Fruit fly (Drosophila melanogaster) whole organism, embryonic: Measurements from ENCODE around the gene pigs.

Experiments
- ATbp ChIP-seq: fragments of 200-800 bp; sonication (Bioruptor generic); optimal IDR thresholded peaks from 2 replicates; lab custom pipeline; 2017; ENCODE audit warnings: missing biosample characterization, mild to moderate bottlenecking, missing genetic modification characterization, missing genetic modification reagents
- Adf1 ChIP-seq: fragments of 200-800 bp; sonication (Bioruptor generic); IDR thresholded peaks from 2 replicates; pipeline ENCODE4 v1.3.6; 2022; ENCODE audit warnings: missing biosample characterization, missing genetic modification characterization
- Antp ChIP-seq: fragments of 200-800 bp; sonication (Bioruptor generic); optimal IDR thresholded peaks from 3 replicates; lab custom pipeline; 2016; ENCODE audit warnings: missing biosample characterization, missing genetic modification characterization
- Bteb2 ChIP-seq: fragments of 200-800 bp; sonication (Bioruptor generic); optimal IDR thresholded peaks from 2 replicates; lab custom pipeline; 2016; ENCODE audit warnings: missing biosample characterization, missing genetic modification characterization
- CG10267 ChIP-seq: fragments of 200-800 bp; sonication (Bioruptor generic); optimal IDR thresholded peaks from 2 replicates; lab custom pipeline; 2018; ENCODE audit warnings: missing biosample characterization, mild to moderate bottlenecking, missing genetic modification characterization, moderate library complexity
- CG10321 ChIP-seq: fragments of 200-800 bp; sonication (Bioruptor generic); IDR thresholded peaks from 2 replicates; pipeline ENCODE4 v1.3.6; 2022; ENCODE audit warnings: missing biosample characterization, missing genetic modification characterization
- CG11696 ChIP-seq: fragments of 200-800 bp; sonication (Bioruptor generic); IDR thresholded peaks from 2 replicates; pipeline ENCODE4 v1.3.6; 2022; ENCODE audit warnings: missing biosample characterization, missing genetic modification characterization
- CG12744 ChIP-seq: fragments of 200-800 bp; sonication (Bioruptor generic); optimal IDR thresholded peaks from 2 replicates; lab custom pipeline; 2016; ENCODE audit warnings: missing biosample characterization, missing genetic modification characterization
- CG14014 ChIP-seq: fragments of 200-800 bp; sonication (Bioruptor generic); IDR thresholded peaks from 2 replicates; pipeline ENCODE4 v1.3.6; 2022; ENCODE audit warnings: missing biosample characterization, missing genetic modification characterization
- CG14710 ChIP-seq: fragments of 200-800 bp; sonication (Bioruptor generic); optimal IDR thresholded peaks from 3 replicates; lab custom pipeline; 2019; ENCODE audit warnings: missing biosample characterization, mild to moderate bottlenecking, missing genetic modification characterization, moderate library complexity
- CG14965 ChIP-seq: fragments of 200-800 bp; sonication (Bioruptor generic); optimal IDR thresholded peaks from 2 replicates; lab custom pipeline; 2016; ENCODE audit warnings: missing biosample characterization, missing genetic modification characterization, borderline replicate concordance
- CG15479 ChIP-seq: fragments of 200-800 bp; sonication (Bioruptor generic); optimal IDR thresholded peaks from 3 replicates; lab custom pipeline; 2019; ENCODE audit warnings: missing biosample characterization, mild to moderate bottlenecking, missing genetic modification characterization, moderate library complexity
- CG1647 ChIP-seq: fragments of 200-800 bp; sonication (Bioruptor generic); optimal IDR thresholded peaks from 3 replicates; lab custom pipeline; 2016; ENCODE audit warnings: missing biosample characterization, missing genetic modification characterization
- CG1832 ChIP-seq: fragments of 200-800 bp; sonication (Bioruptor generic); optimal IDR thresholded peaks from 2 replicates; lab custom pipeline; 2017; ENCODE audit warnings: missing biosample characterization, mild to moderate bottlenecking, missing genetic modification characterization, inconsistent platforms
- CG18619 ChIP-seq: fragments of 200-800 bp; sonication (Bioruptor generic); optimal IDR thresholded peaks from 3 replicates; lab custom pipeline; 2017; ENCODE audit warnings: missing biosample characterization, mild to moderate bottlenecking, missing genetic modification characterization
- CG30403 ChIP-seq: fragments of 200-800 bp; sonication (Bioruptor generic); optimal IDR thresholded peaks from 3 replicates; lab custom pipeline; 2016; ENCODE audit warnings: missing biosample characterization, missing genetic modification characterization
- CG3163 ChIP-seq: fragments of 200-800 bp; sonication (Bioruptor generic); optimal IDR thresholded peaks from 3 replicates; lab custom pipeline; 2016; ENCODE audit warnings: missing biosample characterization, missing genetic modification characterization
- CG4617 ChIP-seq: fragments of 200-800 bp; sonication (Bioruptor generic); optimal IDR thresholded peaks from 3 replicates; lab custom pipeline; 2016; ENCODE audit warnings: missing biosample characterization, missing genetic modification characterization, borderline replicate concordance
- CG7745 ChIP-seq: fragments of 200-800 bp; sonication (Bioruptor generic); optimal IDR thresholded peaks from 2 replicates; lab custom pipeline; 2018; ENCODE audit warnings: missing biosample characterization, mild to moderate bottlenecking, missing genetic modification characterization, moderate library complexity
- CG8924 ChIP-seq: fragments of 200-800 bp; optimal IDR thresholded peaks from 3 replicates; lab custom pipeline; 2019; ENCODE audit warnings: missing biosample characterization, mild to moderate bottlenecking, missing genetic modification characterization, moderate library complexity
- CHES-1-like ChIP-seq: fragments of 200-800 bp; sonication (Bioruptor generic); optimal IDR thresholded peaks from 2 replicates; lab custom pipeline; 2016; ENCODE audit warnings: missing biosample characterization, missing genetic modification characterization
- Dek ChIP-seq: fragments of 200-800 bp; sonication (Bioruptor generic); optimal IDR thresholded peaks from 3 replicates; lab custom pipeline; 2019; ENCODE audit warnings: missing biosample characterization, mild to moderate bottlenecking, missing genetic modification characterization, moderate library complexity
- Doc3 ChIP-seq: fragments of 200-800 bp; sonication (Bioruptor generic); IDR thresholded peaks from 3 replicates; pipeline ENCODE4 v1.3.6; 2022; ENCODE audit warnings: missing biosample characterization, missing genetic modification characterization; ENCODE audit not compliant: partially characterized antibody
- H15 ChIP-seq: fragments of 200-800 bp; sonication (Bioruptor generic); IDR thresholded peaks from 3 replicates; pipeline ENCODE4 v1.3.6; 2022; ENCODE audit warnings: missing biosample characterization, missing genetic modification characterization
- HLH54F ChIP-seq: fragments of 200-800 bp; sonication (Bioruptor generic); optimal IDR thresholded peaks from 3 replicates; lab custom pipeline; 2016; ENCODE audit warnings: missing biosample characterization, missing genetic modification characterization
- Hr78 ChIP-seq, 2 experiments: fragments of 200-800 bp in 1 of 2; fragments of >200 bp in 1 of 2; sonication (Bioruptor generic) in 1 of 2; optimal IDR thresholded peaks; 2 replicates each; lab custom pipeline; 2017 to 2019; ENCODE audit warnings: missing biosample characterization in 2 of 2, missing genetic modification characterization in 2 of 2, mild to moderate bottlenecking in 1 of 2, moderate library complexity in 1 of 2
- Jarid2 ChIP-seq: fragments of 200-800 bp; sonication (Bioruptor generic); optimal IDR thresholded peaks from 3 replicates; lab custom pipeline; 2017; ENCODE audit warnings: mild to moderate bottlenecking, missing biosample characterization, missing genetic modification reagents, missing genetic modification characterization
- MTF-1 ChIP-seq: fragments of 200-800 bp; sonication (Bioruptor generic); optimal IDR thresholded peaks from 2 replicates; lab custom pipeline; 2018; ENCODE audit warnings: missing biosample characterization, mild to moderate bottlenecking, missing genetic modification characterization, borderline replicate concordance
- Mrtf ChIP-seq: fragments of 200-800 bp; sonication (Bioruptor generic); IDR thresholded peaks from 3 replicates; pipeline ENCODE4 v1.3.6; 2022; ENCODE audit warnings: missing biosample characterization, missing genetic modification characterization
- Nf-YB ChIP-seq: fragments of 200-800 bp; sonication (Bioruptor generic); optimal IDR thresholded peaks from 3 replicates; lab custom pipeline; 2019; ENCODE audit warnings: missing biosample characterization, mild to moderate bottlenecking, missing genetic modification characterization, moderate library complexity
- Optix ChIP-seq: fragments of 200-800 bp; sonication (Bioruptor generic); IDR thresholded peaks from 3 replicates; pipeline ENCODE4 v1.3.6; 2022; ENCODE audit warnings: missing biosample characterization, missing genetic modification characterization
- Pdp1 ChIP-seq, 2 experiments: fragments of 200-800 bp; sonication (Bioruptor generic); optimal IDR thresholded peaks; 3 replicates each; lab custom pipeline; 2016; ENCODE audit warnings: missing biosample characterization in 2 of 2, missing genetic modification characterization in 2 of 2, mild to moderate bottlenecking in 1 of 2, moderate library complexity in 1 of 2
- Sry-β ChIP-seq: fragments of 200-800 bp; sonication (Bioruptor generic); optimal IDR thresholded peaks from 2 replicates; lab custom pipeline; 2018; ENCODE audit warnings: missing biosample characterization, mild to moderate bottlenecking, missing genetic modification characterization, moderate library complexity
- Xbp1 ChIP-seq: fragments of 200-800 bp; sonication (Bioruptor generic); optimal IDR thresholded peaks from 3 replicates; lab custom pipeline; 2016; ENCODE audit warnings: missing biosample characterization, mild to moderate bottlenecking, missing genetic modification characterization
- br ChIP-seq: fragments of >200 bp; optimal IDR thresholded peaks from 2 replicates; lab custom pipeline; 2017
- ci ChIP-seq: fragments of 200-800 bp; sonication (Bioruptor generic); IDR thresholded peaks from 3 replicates; pipeline ENCODE4 v1.3.6; 2022; ENCODE audit warnings: missing biosample characterization, missing genetic modification characterization
- crc ChIP-seq: fragments of 200-800 bp; sonication (Bioruptor generic); optimal IDR thresholded peaks from 2 replicates; lab custom pipeline; 2016; ENCODE audit warnings: missing biosample characterization, missing genetic modification characterization
- hb ChIP-seq: fragments of 200-800 bp; sonication (Bioruptor generic); IDR thresholded peaks from 3 replicates; pipeline ENCODE4 v1.3.6; 2022; ENCODE audit warnings: missing biosample characterization, missing genetic modification characterization; ENCODE audit not compliant: partially characterized antibody
- kah ChIP-seq: fragments of 200-800 bp; sonication (Bioruptor generic); optimal IDR thresholded peaks from 2 replicates; lab custom pipeline; 2018; ENCODE audit warnings: missing biosample characterization, mild to moderate bottlenecking, missing genetic modification characterization
- lab ChIP-seq: fragments of 200-800 bp; sonication (Bioruptor generic); optimal IDR thresholded peaks from 3 replicates; lab custom pipeline; 2017; ENCODE audit warnings: missing biosample characterization, missing genetic modification characterization, mild to moderate bottlenecking, moderate library complexity, missing genetic modification reagents
- nau ChIP-seq: fragments of 200-800 bp; sonication (Bioruptor generic); optimal IDR thresholded peaks from 3 replicates; lab custom pipeline; 2017; ENCODE audit warnings: missing biosample characterization, mild to moderate bottlenecking, missing genetic modification characterization, missing genetic modification reagents
- nmo ChIP-seq: fragments of 200-800 bp; sonication (Bioruptor generic); optimal IDR thresholded peaks from 2 replicates; lab custom pipeline; 2018; ENCODE audit warnings: missing biosample characterization, mild to moderate bottlenecking, missing genetic modification characterization, moderate library complexity
- nom ChIP-seq: fragments of 200-800 bp; sonication (Bioruptor generic); optimal IDR thresholded peaks from 2 replicates; lab custom pipeline; 2017; ENCODE audit warnings: missing biosample characterization, missing genetic modification characterization, mild to moderate bottlenecking, moderate library complexity, missing genetic modification reagents
- peb ChIP-seq: fragments of 200-800 bp; sonication (Bioruptor generic); IDR thresholded peaks from 2 replicates; pipeline ENCODE4 v1.3.6; 2022; ENCODE audit warnings: missing biosample characterization, missing genetic modification characterization
- prd ChIP-seq, 3 experiments: fragments of >200 bp in 2 of 3; fragments of 200-800 bp in 1 of 3; sonication (Bioruptor generic) in 1 of 3; optimal IDR thresholded peaks in 2 of 3; IDR thresholded peaks in 1 of 3; 2 replicates in 2 of 3; 3 replicates in 1 of 3; pipeline versions ENCODE4 v1.3.6 to Lab custom; 2017 to 2022; ENCODE audit warnings: missing biosample characterization in 1 of 3, missing genetic modification characterization in 1 of 3
- pros ChIP-seq: fragments of 200-800 bp; sonication (Bioruptor generic); optimal IDR thresholded peaks from 3 replicates; lab custom pipeline; 2019; ENCODE audit warnings: missing biosample characterization, mild to moderate bottlenecking, missing genetic modification characterization, moderate library complexity
- scrt ChIP-seq: fragments of 200-800 bp; sonication (Bioruptor generic); optimal IDR thresholded peaks from 2 replicates; lab custom pipeline; 2018; ENCODE audit warnings: missing biosample characterization, mild to moderate bottlenecking, missing genetic modification characterization, moderate library complexity

The pigs gene

DNA sequence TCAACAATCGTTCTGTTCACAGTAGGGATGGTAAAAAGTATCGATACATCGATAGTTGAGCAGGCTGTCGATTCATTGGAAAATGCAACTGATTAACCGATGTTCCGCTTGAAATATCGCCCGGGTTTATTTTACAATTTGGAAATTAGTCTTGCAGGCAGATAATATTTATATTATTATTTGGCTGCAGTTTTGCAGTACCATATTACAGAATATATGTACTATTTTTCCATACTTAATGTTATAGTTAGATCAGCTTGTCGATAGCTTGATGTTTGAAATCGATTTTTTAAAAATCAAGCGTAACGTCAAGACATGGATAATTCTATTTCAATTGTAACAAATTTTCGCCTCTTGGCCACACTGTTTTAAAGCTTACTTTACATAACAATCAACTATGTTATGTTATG lies 95.1 kb downstream of the pigs start, which contains the start of gene CG14442 (continued):
- no peak for TF ChIP-seq Dek (tag; lab: Kevin White, UChicago)
- no peak for TF ChIP-seq CG7745 (tag; lab: Kevin White, UChicago)
- TF ChIP-seq Pdp1 (GFP tag; optimal IDR thresholded peaks at IDR 0.05; lab: Kevin White, UChicago): peak; percentile 33 to 89
- TF ChIP-seq CG18619: no peak
- peak; percentile 33 for TF ChIP-seq CG4617 (GFP tag; lab: Kevin White, UChicago)
- TF ChIP-seq Jarid2 (GFP tag; lab: Kevin White, UChicago): no peak

DNA sequence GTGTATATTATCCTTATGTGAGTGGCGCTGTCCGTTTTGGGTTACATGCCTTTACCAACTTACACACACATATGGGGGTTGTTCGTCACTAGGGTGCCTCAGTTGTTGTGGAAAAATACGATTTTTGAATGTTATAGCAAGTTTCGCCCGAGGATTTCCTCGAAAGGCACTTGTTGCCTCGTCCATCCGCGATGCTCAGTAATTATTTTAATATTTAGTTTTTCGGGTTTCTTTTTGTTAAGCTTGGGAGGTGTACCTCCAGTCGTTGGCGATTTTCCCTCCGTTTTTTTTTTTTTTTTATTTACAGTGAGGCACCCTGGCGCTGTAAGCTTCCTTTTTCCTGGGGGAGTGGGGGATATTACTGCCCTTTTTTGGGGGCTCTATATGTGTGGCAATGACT lies 96.6 kb downstream of the pigs start:
- TF ChIP-seq Adf1 (GFP tag; lab: Robert Waterston, UW): no peak
- no peak for TF ChIP-seq CG15479 (GFP tag; lab: Kevin White, UChicago)
- peak; percentile 67 for TF ChIP-seq CG30403 (GFP tag; lab: Kevin White, UChicago)
- peak; percentile 54 for TF ChIP-seq CG12744
- TF ChIP-seq kah (GFP tag; lab: Kevin White, UChicago): peak; percentile 10
- peak; percentile 54 for TF ChIP-seq nmo (GFP tag; lab: Kevin White, UChicago)
- peak; percentile 33 for TF ChIP-seq pros (GFP tag; lab: Kevin White, UChicago)
- no peak for TF ChIP-seq prd (optimal IDR thresholded peaks at IDR 0.05; lab: Kevin White, UChicago)
- TF ChIP-seq prd (GFP tag; IDR thresholded peaks at IDR 0.05; lab: Robert Waterston, UW): peak; percentile 63
- no peak for TF ChIP-seq br (lab: Kevin White, UChicago)
- TF ChIP-seq Sry-β: no peak
- TF ChIP-seq nom (GFP tag; lab: Kevin White, UChicago): peak; percentile 79
- TF ChIP-seq Hr78 (GFP tag; optimal IDR thresholded peaks at IDR 0.05; lab: Kevin White, UChicago): peak in 1 of 2 experiments; percentile 8
- peak; percentile 32 for TF ChIP-seq CHES-1-like (GFP tag; lab: Kevin White, UChicago)
- peak; percentile 69; the same call in 1 of the 2 replicates for TF ChIP-seq CG14014
- peak; percentile 72 for TF ChIP-seq CG8924 (tag; lab: Kevin White, UChicago)
- TF ChIP-seq crc: peak; percentile 48
- peak; percentile 50 for TF ChIP-seq CG10267 (tag; lab: Kevin White, UChicago)
- no peak for TF ChIP-seq Doc3
- TF ChIP-seq CG1832: no peak
- TF ChIP-seq Bteb2: peak; percentile 43
- peak; percentile 89 for TF ChIP-seq lab (GFP tag; lab: Kevin White, UChicago)
- peak; percentile 18 for TF ChIP-seq CG3163 (GFP tag; lab: Kevin White, UChicago)
- no peak for TF ChIP-seq CG11696 (GFP tag; lab: Robert Waterston, UW)
- peak; percentile 39 for TF ChIP-seq CG1647 (GFP tag; lab: Kevin White, UChicago)
- TF ChIP-seq Nf-YB (GFP tag; lab: Kevin White, UChicago): peak; percentile 50
- TF ChIP-seq hb (GFP tag; lab: Robert Waterston, UW): no peak
- 0 out of 3 replicates have a peak, but pooled peaks have one; percentile 49 for TF ChIP-seq Mrtf (GFP tag; lab: Robert Waterston, UW)
- peak; percentile 49 for TF ChIP-seq CG14710 (tag; lab: Kevin White, UChicago)
- TF ChIP-seq Antp (GFP tag; lab: Kevin White, UChicago): peak; percentile 32
- TF ChIP-seq CG14965 (GFP tag; lab: Kevin White, UChicago): no peak
- peak; percentile 47 for TF ChIP-seq MTF-1 (GFP tag; lab: Kevin White, UChicago)
- peak; percentile 35 for TF ChIP-seq nau
- TF ChIP-seq ci (GFP tag; lab: Robert Waterston, UW): peak; percentile 86
- peak; percentile 66 for TF ChIP-seq ATbp (GFP tag; lab: Kevin White, UChicago)
- TF ChIP-seq H15 (GFP tag; lab: Robert Waterston, UW): no peak
- TF ChIP-seq scrt (GFP tag; lab: Kevin White, UChicago): peak; percentile 79
- TF ChIP-seq CG10321 (GFP tag; lab: Robert Waterston, UW): 0 out of 2 replicates have a peak, but pooled peaks have one; percentile 33
- no peak for TF ChIP-seq peb (GFP tag; lab: Robert Waterston, UW)
- TF ChIP-seq HLH54F (GFP tag; lab: Kevin White, UChicago): peak; percentile 54
- peak; percentile 67; the same call in 1 of the 3 replicates for TF ChIP-seq Optix (GFP tag; lab: Robert Waterston, UW)
- TF ChIP-seq Xbp1 (GFP tag; lab: Kevin White, UChicago): peak; percentile 61
